Worm (Caenorhabditis elegans) whole organism, mixed stage, embryonic: ENCODE data around the gene thoc-1.

Source experiments
- M03D4.4 ChIP-seq: sonication (generic microtip); optimal IDR thresholded peaks from 2 replicates; lab custom pipeline; 2017; ENCODE audit warnings: mild to moderate bottlenecking, missing genetic modification characterization, missing compliant biosample characterization
- bed-3 ChIP-seq: fragments of 200-800 bp; sonication (Bioruptor generic); optimal IDR thresholded peaks from 3 replicates; lab custom pipeline; 2018; ENCODE audit warnings: mild to moderate bottlenecking, missing genetic modification characterization, moderate library complexity, missing compliant biosample characterization
- blmp-1 ChIP-seq: fragments of 150-350 bp; optimal IDR thresholded peaks from 2 replicates; lab custom pipeline; 2014; ENCODE audit warnings: missing biosample characterization, missing genetic modification characterization
- ceh-39 ChIP-seq: fragments of 150-350 bp; optimal IDR thresholded peaks from 2 replicates; lab custom pipeline; 2014; ENCODE audit warnings: missing biosample characterization, missing genetic modification characterization
- ceh-43 ChIP-seq: fragments of 200-800 bp; sonication (Bioruptor generic); optimal IDR thresholded peaks from 2 replicates; lab custom pipeline; 2018; ENCODE audit warnings: mild to moderate bottlenecking, missing genetic modification characterization, moderate library complexity, missing compliant biosample characterization
- ceh-83 ChIP-seq: fragments of 200-800 bp; sonication (Bioruptor generic); optimal IDR thresholded peaks from 2 replicates; lab custom pipeline; 2018; ENCODE audit warnings: mild to moderate bottlenecking, missing genetic modification characterization, missing compliant biosample characterization
- ces-1 ChIP-seq: fragments of 150-350 bp; optimal IDR thresholded peaks from 2 replicates; lab custom pipeline; 2014; ENCODE audit warnings: missing biosample characterization, missing genetic modification reagents, missing genetic modification characterization
- cnd-1 ChIP-seq: fragments of 200-800 bp; sonication (Bioruptor generic); optimal IDR thresholded peaks from 2 replicates; lab custom pipeline; 2018; ENCODE audit warnings: mild to moderate bottlenecking, missing genetic modification characterization, missing compliant biosample characterization
- drap-1 ChIP-seq: fragments of 200-800 bp; sonication (Bioruptor generic); optimal IDR thresholded peaks from 3 replicates; lab custom pipeline; 2018; ENCODE audit warnings: mild to moderate bottlenecking, missing genetic modification characterization, missing compliant biosample characterization
- elt-1 ChIP-seq: sonication (generic microtip); optimal IDR thresholded peaks from 2 replicates; lab custom pipeline; 2017; ENCODE audit warnings: missing genetic modification characterization, mild to moderate bottlenecking, missing compliant biosample characterization, antibody characterized with exemption, moderate library complexity, borderline replicate concordance; ENCODE audit not compliant: insufficient read depth
- elt-3 ChIP-seq: fragments of 150-350 bp; optimal IDR thresholded peaks from 2 replicates; lab custom pipeline; 2014; ENCODE audit warnings: missing biosample characterization, missing genetic modification characterization
- flh-1 ChIP-seq: fragments of 200-800 bp; sonication (Bioruptor generic); optimal IDR thresholded peaks from 2 replicates; lab custom pipeline; 2018; ENCODE audit warnings: mild to moderate bottlenecking, missing genetic modification characterization, moderate library complexity, missing compliant biosample characterization
- ham-2 ChIP-seq: fragments of 200-800 bp; sonication (Bioruptor generic); optimal IDR thresholded peaks from 2 replicates; lab custom pipeline; 2018; ENCODE audit warnings: mild to moderate bottlenecking, missing genetic modification characterization, missing compliant biosample characterization
- hlh-1 ChIP-seq: fragments of 150-350 bp; optimal IDR thresholded peaks from 2 replicates; lab custom pipeline; 2014; ENCODE audit warnings: missing biosample characterization, missing genetic modification reagents, missing genetic modification characterization
- lin-13 ChIP-seq: fragments of 150-350 bp; optimal IDR thresholded peaks from 2 replicates; lab custom pipeline; 2014; ENCODE audit warnings: missing biosample characterization, missing genetic modification characterization
- lin-32 ChIP-seq: fragments of 200-800 bp; sonication (Bioruptor generic); optimal IDR thresholded peaks from 2 replicates; lab custom pipeline; 2018; ENCODE audit warnings: mild to moderate bottlenecking, missing genetic modification characterization, missing compliant biosample characterization
- lsy-2 ChIP-seq: fragments of 150-350 bp; optimal IDR thresholded peaks from 2 replicates; lab custom pipeline; 2014; ENCODE audit warnings: missing biosample characterization, missing genetic modification characterization
- mab-5 ChIP-seq: fragments of 150-350 bp; optimal IDR thresholded peaks from 2 replicates; lab custom pipeline; 2014; ENCODE audit warnings: missing biosample characterization, missing genetic modification characterization
- nhr-237 ChIP-seq: fragments of 150-350 bp; optimal IDR thresholded peaks from 2 replicates; lab custom pipeline; 2014; ENCODE audit warnings: missing biosample characterization, missing genetic modification characterization
- nhr-76 ChIP-seq: sonication (generic microtip); optimal IDR thresholded peaks from 2 replicates; lab custom pipeline; 2017; ENCODE audit warnings: missing biosample characterization, missing genetic modification characterization
- pha-4 ChIP-seq: fragments of 150-350 bp; optimal IDR thresholded peaks from 2 replicates; lab custom pipeline; 2018; ENCODE audit warnings: missing biosample characterization, missing genetic modification reagents, missing genetic modification characterization
- sem-2 ChIP-seq: fragments of 200-800 bp; sonication (Bioruptor generic); optimal IDR thresholded peaks from 2 replicates; lab custom pipeline; 2018; ENCODE audit warnings: mild to moderate bottlenecking, missing genetic modification characterization, missing compliant biosample characterization
- snpc-4 ChIP-seq: fragments of 150-350 bp; optimal IDR thresholded peaks from 2 replicates; lab custom pipeline; 2014; ENCODE audit warnings: missing biosample characterization, missing genetic modification characterization
- sptf-1 ChIP-seq: sonication (generic microtip); optimal IDR thresholded peaks from 2 replicates; lab custom pipeline; 2017; ENCODE audit warnings: mild to moderate bottlenecking, missing genetic modification characterization, moderate library complexity, missing compliant biosample characterization
- tbx-8 ChIP-seq: fragments of 200-800 bp; sonication (Bioruptor generic); optimal IDR thresholded peaks from 2 replicates; lab custom pipeline; 2018; ENCODE audit warnings: mild to moderate bottlenecking, missing genetic modification characterization, moderate library complexity, missing compliant biosample characterization
- unc-120 ChIP-seq: sonication (generic microtip); optimal IDR thresholded peaks from 2 replicates; lab custom pipeline; 2017; ENCODE audit warnings: missing genetic modification characterization, missing compliant biosample characterization; ENCODE audit not compliant: poor library complexity, severe bottlenecking
- unc-39 ChIP-seq: fragments of 150-350 bp; optimal IDR thresholded peaks from 2 replicates; lab custom pipeline; 2014; ENCODE audit warnings: missing biosample characterization, missing genetic modification characterization
- unc-62 ChIP-seq: fragments of 150-350 bp; optimal IDR thresholded peaks from 2 replicates; lab custom pipeline; 2014; ENCODE audit warnings: missing biosample characterization, missing genetic modification reagents, missing genetic modification characterization
- zip-8 ChIP-seq: fragments of 150-350 bp; optimal IDR thresholded peaks from 2 replicates; lab custom pipeline; 2014; ENCODE audit warnings: missing biosample characterization, missing genetic modification characterization
- ztf-11 ChIP-seq: fragments of 150-350 bp; optimal IDR thresholded peaks from 2 replicates; lab custom pipeline; 2014; ENCODE audit warnings: missing biosample characterization, missing genetic modification characterization

Gene thoc-1

ce11 chrII:691550-691949 lies 10.4 kb upstream of the thoc-1 start, which contains the start of gene T02H6.3:
TSS of gene T02H6.3 (plus strand) at chrII:691850.
- TF ChIP-seq cnd-1 (tag; lab: Kevin White, UChicago) (no peak), elt-1 (tag; lab: Kevin White, UChicago) (no peak), ztf-11 (tag; lab: Kevin White, UChicago) (no peak), zip-8 (tag; lab: Kevin White, UChicago) (no peak), mab-5 (tag; lab: Kevin White, UChicago) (no peak), hlh-1 (tag; lab: Kevin White, UChicago) (no peak), sem-2 (GFP tag; lab: Kevin White, UChicago) (no peak), nhr-76 (tag; lab: Kevin White, UChicago) (no peak)

DNA sequence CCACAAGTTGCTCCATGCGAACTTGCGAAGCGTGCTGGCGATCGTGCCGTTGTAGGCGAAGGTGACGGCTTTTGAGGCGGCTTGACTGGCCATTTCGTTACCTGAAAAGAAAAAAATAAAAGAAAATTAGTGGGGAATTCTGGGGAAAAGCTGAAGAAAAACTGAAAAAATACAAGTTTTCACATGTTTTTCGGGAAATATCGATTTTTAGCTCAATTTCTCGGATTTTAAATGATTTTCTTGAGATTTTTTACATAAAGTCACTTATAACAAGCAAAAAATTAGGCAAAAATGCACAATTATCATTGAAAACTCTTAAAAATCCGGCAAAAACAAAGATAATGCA lies 909 bp upstream of the thoc-1 start, which contains the start of gene T02H6.11:
T02H6.11 (minus strand) TSS at position 101 of the 346 bp plus-strand sequence.
- TF ChIP-seq tbx-8, result no peak
- no peak for TF ChIP-seq lin-32 (GFP tag; lab: Kevin White, UChicago)
- TF ChIP-seq ces-1, result no peak
- TF ChIP-seq hlh-1 (tag; lab: Kevin White, UChicago), result no peak
- TF ChIP-seq nhr-237, result no peak
- TF ChIP-seq ztf-11 (tag; lab: Kevin White, UChicago), result no peak
- no peak for TF ChIP-seq sem-2 (GFP tag; lab: Kevin White, UChicago)
- no peak for TF ChIP-seq snpc-4
- TF ChIP-seq nhr-76 (tag; lab: Kevin White, UChicago), result no peak
- TF ChIP-seq blmp-1 (tag; lab: Kevin White, UChicago), result no peak
- TF ChIP-seq drap-1 (GFP tag; lab: Kevin White, UChicago), result no peak
- TF ChIP-seq ceh-83 (GFP tag; lab: Kevin White, UChicago), result no peak
- TF ChIP-seq unc-39 (tag; lab: Kevin White, UChicago), result no peak
- TF ChIP-seq unc-120 (tag; lab: Kevin White, UChicago), result no peak
- TF ChIP-seq ham-2 (GFP tag; lab: Kevin White, UChicago), result no peak
- TF ChIP-seq cnd-1 (tag; lab: Kevin White, UChicago), result no peak
- no peak for TF ChIP-seq M03D4.4 (tag; lab: Kevin White, UChicago)
- TF ChIP-seq zip-8 (tag; lab: Kevin White, UChicago), result no peak
- TF ChIP-seq ceh-39 (tag; lab: Kevin White, UChicago), result no peak
- TF ChIP-seq, all 35 proteins: peak for 0

- no peak for TF ChIP-seq ham-2 (GFP tag; lab: Kevin White, UChicago)
- no peak for TF ChIP-seq bed-3 (GFP tag; lab: Kevin White, UChicago)
- no peak for TF ChIP-seq nhr-237
- TF ChIP-seq mab-5 (tag; lab: Kevin White, UChicago), result no peak
- TF ChIP-seq sptf-1, result no peak
- TF ChIP-seq lin-32 (GFP tag; lab: Kevin White, UChicago), result no peak
- no peak for TF ChIP-seq ces-1
- TF ChIP-seq nhr-76 (tag; lab: Kevin White, UChicago), result no peak
- no peak for TF ChIP-seq M03D4.4 (tag; lab: Kevin White, UChicago)
- TF ChIP-seq lin-13, result no peak
- TF ChIP-seq unc-62, result no peak
- no peak for TF ChIP-seq pha-4
- no peak for TF ChIP-seq flh-1 (GFP tag; lab: Kevin White, UChicago)
Observed at ce11 chrII:709081-709480, 7.2 kb downstream of the thoc-1 start, which contains the start of gene T02H6.1. TSS of gene T02H6.1 (plus strand) at chrII:709381.

ce11 chrII:721931-722330 lies 20.0 kb downstream of the thoc-1 start:
- no peak for TF ChIP-seq ceh-43 (GFP tag; lab: Kevin White, UChicago)
- peak; percentile 80 for TF ChIP-seq elt-1 (tag; lab: Kevin White, UChicago)
- TF ChIP-seq zip-8 (tag; lab: Kevin White, UChicago), result peak; percentile 68

DNA sequence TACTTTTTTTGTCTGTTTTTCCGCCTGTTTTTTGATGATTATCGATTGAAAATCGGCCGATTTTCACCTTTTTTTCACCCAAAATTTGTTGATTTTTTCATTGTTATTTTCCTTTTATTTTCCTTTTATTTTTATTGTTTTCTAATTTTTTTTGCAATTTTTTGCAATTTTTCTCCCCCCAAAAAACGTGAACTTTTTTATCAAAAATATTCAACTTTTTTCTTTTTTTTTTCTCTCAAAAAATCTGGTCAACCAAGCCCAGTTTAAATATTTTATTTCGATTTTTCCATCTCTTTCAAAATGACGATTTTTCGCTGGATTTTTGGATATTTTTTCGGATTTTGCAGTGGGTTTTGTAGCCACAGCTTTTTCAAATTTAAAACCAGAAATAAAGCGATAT lies 21.6 kb downstream of the thoc-1 start, which contains the start of gene rfip-2:
rfip-2 (plus strand) TSS at position 301 of the 400 bp plus-strand sequence.
- no peak for TF ChIP-seq blmp-1 (tag; lab: Kevin White, UChicago)
- TF ChIP-seq lsy-2, result no peak
- TF ChIP-seq elt-1 (tag; lab: Kevin White, UChicago), result no peak
- TF ChIP-seq M03D4.4 (tag; lab: Kevin White, UChicago), result no peak
- TF ChIP-seq drap-1 (GFP tag; lab: Kevin White, UChicago), result no peak
- TF ChIP-seq lin-13, result no peak
- no peak for TF ChIP-seq ceh-43 (GFP tag; lab: Kevin White, UChicago)
- no peak for TF ChIP-seq cnd-1 (tag; lab: Kevin White, UChicago)
- TF ChIP-seq flh-1 (GFP tag; lab: Kevin White, UChicago), result no peak
- no peak for TF ChIP-seq elt-3 (tag; lab: Kevin White, UChicago)
- no peak for TF ChIP-seq bed-3 (GFP tag; lab: Kevin White, UChicago)
- no peak for TF ChIP-seq hlh-1 (tag; lab: Kevin White, UChicago)
- TF ChIP-seq unc-39 (tag; lab: Kevin White, UChicago), result no peak
